Worm (Caenorhabditis elegans): ENCODE measurements around the gene F49A5.10.

F49A5.10 gene

DNA sequence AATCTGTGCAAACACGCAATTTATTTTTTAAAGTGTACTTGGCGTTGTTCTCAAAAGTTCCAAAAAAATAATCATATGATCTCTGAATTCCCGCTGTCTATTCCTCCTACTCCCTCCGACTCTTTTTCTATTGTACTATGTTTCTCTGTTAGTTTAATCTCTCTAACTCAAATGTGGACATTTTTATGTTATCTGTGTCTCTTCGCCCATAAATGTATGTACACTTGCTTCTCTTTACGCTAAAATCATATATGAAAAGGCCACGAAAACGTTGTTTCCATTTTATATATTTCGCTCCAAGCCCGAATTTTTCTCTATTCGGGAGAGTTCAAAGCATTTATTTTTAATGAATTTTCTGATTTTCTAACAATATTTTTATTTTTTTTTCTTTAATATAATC is 35.8 kb downstream of the F49A5.10 start:
- no peak for TF ChIP-seq unc-62 (GFP tag; optimal IDR thresholded peaks at IDR 0.05)

DNA sequence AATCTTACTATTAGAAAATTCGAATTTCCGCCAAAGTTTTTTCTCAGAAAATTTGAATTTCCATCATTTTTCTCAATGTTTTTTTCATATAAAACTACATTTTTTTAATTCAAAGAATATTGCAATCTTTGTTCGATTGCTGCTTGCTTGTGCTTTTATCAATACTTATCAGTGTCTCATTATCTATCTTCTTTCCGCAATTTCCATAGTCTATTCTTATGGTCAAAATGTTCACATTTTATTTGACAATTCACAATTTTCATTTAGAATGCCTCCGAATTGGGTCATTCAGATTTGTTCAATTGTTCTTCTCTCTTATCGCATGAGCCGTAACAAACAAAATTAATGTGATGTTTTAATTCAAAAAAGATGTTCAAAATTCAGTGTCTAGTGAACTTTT is 36.2 kb downstream of the F49A5.10 start:
- no peak for TF ChIP-seq unc-62 (GFP tag; optimal IDR thresholded peaks at IDR 0.05)

DNA sequence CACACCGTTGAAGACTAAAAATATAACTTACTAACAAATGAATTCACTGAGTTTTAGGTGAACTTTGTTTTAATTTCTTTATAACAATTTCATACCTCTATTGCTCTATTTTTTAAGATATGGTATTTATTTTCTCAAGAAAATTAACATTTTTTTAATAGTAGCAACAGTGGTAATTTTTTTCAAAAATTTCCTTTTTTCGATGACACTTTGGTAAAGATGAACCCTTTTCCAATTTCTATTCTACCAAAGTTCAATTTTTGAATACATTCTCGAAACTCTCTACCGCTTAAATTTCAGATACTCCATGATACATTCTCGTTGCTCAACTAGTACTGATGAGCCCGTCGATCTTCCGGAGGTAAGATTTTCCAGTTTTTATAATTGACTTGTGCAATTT is 36.9 kb downstream of the F49A5.10 start, which contains the start of gene nhr-116:
TSS of gene nhr-116 (plus strand) at position 301 of the 400 bp plus-strand sequence.
- no peak for TF ChIP-seq unc-62 (GFP tag; optimal IDR thresholded peaks at IDR 0.05)

DNA sequence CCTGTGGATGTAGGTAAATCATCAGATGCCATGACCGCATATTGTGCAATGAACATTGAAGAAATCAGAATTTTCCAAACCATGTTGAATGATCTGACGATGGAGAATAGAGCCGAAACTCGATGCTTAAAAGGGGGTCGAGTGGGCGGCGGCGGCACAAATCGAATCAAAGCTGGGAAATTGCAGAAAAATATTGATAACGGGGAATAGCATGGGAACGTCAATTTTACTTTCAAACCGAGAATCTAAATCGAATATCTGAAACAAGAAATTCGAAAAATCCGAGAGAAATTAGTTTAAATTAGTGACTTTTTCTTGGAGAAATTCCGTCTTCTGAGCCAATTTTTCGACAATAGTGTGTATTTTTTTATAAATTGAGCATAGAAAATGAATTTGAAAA is 41.0 kb downstream of the F49A5.10 start, which contains the start of gene F09C6.10:
TSS of gene F09C6.10 (minus strand) at position 101 of the 400 bp plus-strand sequence.
- no peak for TF ChIP-seq unc-62 (GFP tag; optimal IDR thresholded peaks at IDR 0.05)

DNA sequence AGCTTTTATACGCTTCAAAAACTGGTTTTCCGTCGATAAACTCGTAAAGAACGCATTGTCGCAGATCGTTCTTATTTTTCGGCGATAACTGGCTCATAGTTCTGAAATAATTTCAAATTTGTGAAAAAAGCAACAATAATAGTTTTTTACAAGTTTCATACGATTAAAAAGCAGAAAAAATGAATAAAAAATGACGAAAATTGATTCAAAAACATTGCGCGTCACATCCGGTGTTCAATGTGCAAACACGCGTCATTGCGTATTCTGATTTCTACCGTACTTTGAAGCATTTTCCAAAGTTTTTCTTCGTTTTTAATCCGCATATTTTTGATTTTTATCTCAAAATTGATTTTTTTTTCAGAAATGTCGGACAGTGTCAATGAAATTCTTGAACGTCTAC is 43.3 kb downstream of the F49A5.10 start, which contains the start of the genes fbxa-206 and Y102A5C.2:
TSS of gene fbxa-206 (minus strand) at position 101 of the 400 bp plus-strand sequence.
TSS of gene Y102A5C.2 (plus strand) at position 354 of the 400 bp plus-strand sequence.
- TF ChIP-seq unc-62 (GFP tag; optimal IDR thresholded peaks at IDR 0.05): no peak

DNA sequence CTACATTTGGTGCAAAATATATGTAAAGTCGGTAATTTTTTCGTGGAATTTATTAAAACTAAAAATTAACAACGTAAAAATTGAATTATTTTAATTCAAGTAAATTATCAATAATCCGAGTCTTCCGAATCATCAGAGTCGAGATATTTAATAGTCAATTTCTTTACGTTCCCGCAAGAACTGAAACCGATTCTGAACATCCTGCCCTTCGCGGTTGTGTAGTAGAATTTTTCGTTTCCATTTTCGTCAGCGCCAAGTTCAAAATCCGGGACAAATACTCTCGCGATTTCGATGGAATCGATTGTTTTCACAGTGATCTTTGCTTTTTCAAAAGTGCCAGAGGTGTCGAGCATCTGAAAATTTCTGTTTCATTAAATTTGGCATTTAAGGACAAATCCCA is 44.6 kb downstream of the F49A5.10 start:
- TF ChIP-seq unc-62 (GFP tag; optimal IDR thresholded peaks at IDR 0.05): no peak

DNA sequence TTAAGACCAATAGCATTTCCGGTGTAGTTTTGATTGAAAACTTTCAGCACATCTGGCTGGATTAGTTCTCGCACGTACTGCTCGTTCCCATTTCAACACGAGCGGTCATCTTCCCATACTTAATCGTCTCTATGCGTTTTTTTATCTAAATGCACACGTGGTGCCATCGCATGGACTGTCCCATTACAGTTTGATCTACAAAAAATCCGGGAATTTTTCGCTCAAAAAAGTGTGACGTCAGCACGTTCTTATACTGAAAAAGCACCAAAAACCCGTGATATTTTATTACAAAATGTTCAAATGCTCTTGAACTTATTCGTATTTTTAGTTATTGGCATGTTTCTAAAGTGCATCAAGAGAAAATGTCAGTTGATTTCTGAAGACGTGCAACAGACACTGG is 46.9 kb downstream of the F49A5.10 start, which contains the start of gene Y102A5C.4:
TSS of gene Y102A5C.4 (plus strand) at position 301 of the 400 bp plus-strand sequence.
- TF ChIP-seq unc-62 (GFP tag; optimal IDR thresholded peaks at IDR 0.05): no peak
